Fruit fly (Drosophila melanogaster): ENCODE results near the gene caps.

DNA sequence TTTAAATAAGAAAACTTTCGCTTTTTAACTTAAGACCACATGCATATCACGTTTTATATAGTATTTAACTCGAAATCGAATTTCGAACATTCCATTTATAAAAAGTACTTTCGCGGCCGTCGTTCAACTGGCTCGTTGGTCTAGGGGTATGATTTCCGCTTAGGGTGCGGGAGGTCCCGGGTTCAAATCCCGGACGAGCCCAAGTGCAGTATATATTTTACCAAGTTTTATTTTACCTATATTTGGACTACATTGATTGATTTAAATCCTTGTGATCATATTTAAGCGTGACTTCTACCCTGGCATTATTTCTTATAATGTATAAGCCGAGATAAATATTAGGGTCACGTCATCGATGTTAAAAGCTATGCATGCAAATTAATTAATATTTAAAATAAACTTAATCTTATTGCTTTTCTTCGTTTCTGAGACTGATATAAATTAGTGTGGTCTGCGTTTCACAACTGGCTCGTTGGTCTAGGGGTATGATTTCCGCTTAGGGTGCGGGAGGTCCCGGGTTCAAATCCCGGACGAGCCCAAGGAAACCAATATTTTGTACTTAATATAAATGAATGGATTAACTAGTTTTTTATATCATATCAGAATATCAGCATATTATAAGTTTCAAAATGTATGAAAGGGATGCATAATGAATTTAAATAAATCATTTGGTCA, 17.3 kb upstream of the caps start:
- TF ChIP-seq Sox15 (GFP tag; optimal IDR thresholded peaks at IDR 0.05) (no peak), Sox102F (GFP tag; optimal IDR thresholded peaks at IDR 0.05) (no peak), Lpt (GFP tag; optimal IDR thresholded peaks at IDR 0.05) (no peak), CG8632 (GFP tag; optimal IDR thresholded peaks at IDR 0.05) (no peak), OdsH (GFP tag; optimal IDR thresholded peaks at IDR 0.05) (no peak), Gug (GFP tag; IDR thresholded peaks at IDR 0.05) (no peak), CG11762 (GFP tag; optimal IDR thresholded peaks at IDR 0.05; ENCODE audit: insufficient read depth) (no peak), CG4318 (GFP tag; optimal IDR thresholded peaks at IDR 0.05) (no peak), topi (GFP tag; optimal IDR thresholded peaks at IDR 0.05) (no peak), Hr39 (GFP tag; optimal IDR thresholded peaks at IDR 0.05) (no peak)
